Fruit fly (Drosophila melanogaster): Measurements from ENCODE around the gene RhoU.

Gene RhoU

dm6 chrX:10067528-10067927 lies 18.8 kb upstream of the RhoU start (continued):
- peak; percentile 3 for TF ChIP-seq odd (GFP tag; optimal IDR thresholded peaks at IDR 0.05)
- TF ChIP-seq CG30403 (GFP tag; optimal IDR thresholded peaks at IDR 0.05), result peak; percentile 33
- 0 out of 2 replicates have a peak, but pooled peaks have one; percentile 22 for TF ChIP-seq E2f1 (GFP tag; IDR thresholded peaks at IDR 0.05)
- TF ChIP-seq pfk (GFP tag; optimal IDR thresholded peaks at IDR 0.05), result no peak
- TF ChIP-seq Ssrp (tag; optimal IDR thresholded peaks at IDR 0.05), result peak; percentile 44
- peak; percentile 57 for TF ChIP-seq Drgx (GFP tag; IDR thresholded peaks at IDR 0.05)
- no peak for TF ChIP-seq Ets97D (GFP tag; optimal IDR thresholded peaks at IDR 0.05)
- peak; percentile 15 for TF ChIP-seq CG8089 (GFP tag; optimal IDR thresholded peaks at IDR 0.05)
- TF ChIP-seq Dp (GFP tag; optimal IDR thresholded peaks at IDR 0.05), result no peak
- TF ChIP-seq TFAM (GFP tag; optimal IDR thresholded peaks at IDR 0.05), result no peak
- TF ChIP-seq psq (GFP tag; optimal IDR thresholded peaks at IDR 0.05), result no peak
- TF ChIP-seq stc (GFP tag; IDR thresholded peaks at IDR 0.05), result peak; percentile 59; the same call in 1 of the 2 replicates
- TF ChIP-seq Dip3 (GFP tag; optimal IDR thresholded peaks at IDR 0.05), result no peak
- peak; percentile 60 for TF ChIP-seq ems (GFP tag; optimal IDR thresholded peaks at IDR 0.05)
- TF ChIP-seq CG8359 (GFP tag; optimal IDR thresholded peaks at IDR 0.05; ENCODE audit: borderline replicate concordance), result no peak
- no peak for TF ChIP-seq CG3995 (GFP tag; optimal IDR thresholded peaks at IDR 0.05)
- TF ChIP-seq CG9932 (GFP tag; IDR thresholded peaks at IDR 0.05), result 0 out of 2 replicates have a peak, but pooled peaks have one; percentile 38
- no peak for TF ChIP-seq CG5180 (GFP tag; optimal IDR thresholded peaks at IDR 0.05)
- peak; percentile 14 for TF ChIP-seq CG10654 (GFP tag; optimal IDR thresholded peaks at IDR 0.05)
- no peak for TF ChIP-seq MESR4 (GFP tag; optimal IDR thresholded peaks at IDR 0.05)
- TF ChIP-seq eyg (GFP tag; optimal IDR thresholded peaks at IDR 0.05), result no peak
- TF ChIP-seq Fer3 (tag; optimal IDR thresholded peaks at IDR 0.05), result peak; percentile 36
- peak; percentile 44; the same call in 1 of the 2 replicates for TF ChIP-seq ttk (GFP tag; IDR thresholded peaks at IDR 0.05)
- peak; percentile 45 for TF ChIP-seq CG9609 (GFP tag; optimal IDR thresholded peaks at IDR 0.05)
- TF ChIP-seq CG2116 (GFP tag; optimal IDR thresholded peaks at IDR 0.05), result no peak
- no peak for TF ChIP-seq CG8944 (GFP tag; optimal IDR thresholded peaks at IDR 0.05)
- no peak for TF ChIP-seq sr (GFP tag; IDR thresholded peaks at IDR 0.05)
- no peak for TF ChIP-seq CG14965 (GFP tag; optimal IDR thresholded peaks at IDR 0.05; ENCODE audit: borderline replicate concordance)
- TF ChIP-seq sens (GFP tag), result peak; percentile 89
- no peak for TF ChIP-seq CG12744 (GFP tag; optimal IDR thresholded peaks at IDR 0.05)
- TF ChIP-seq H15 (GFP tag; IDR thresholded peaks at IDR 0.05), result 0 out of 3 replicates have a peak, but pooled peaks have one; percentile 27
- no peak for TF ChIP-seq CG2889 (GFP tag; IDR thresholded peaks at IDR 0.05)
- TF ChIP-seq Mes4 (GFP tag; optimal IDR thresholded peaks at IDR 0.05), result no peak
- no peak for TF ChIP-seq cato (GFP tag; optimal IDR thresholded peaks at IDR 0.05; ENCODE audit: borderline replicate concordance)
- TF ChIP-seq CG17359 (tag; optimal IDR thresholded peaks at IDR 0.05), result peak; percentile 49
- TF ChIP-seq btn (GFP tag; optimal IDR thresholded peaks at IDR 0.05), result no peak
- TF ChIP-seq CG15269 (tag; optimal IDR thresholded peaks at IDR 0.05), result peak; percentile 44
- TF ChIP-seq Bgb (GFP tag; IDR thresholded peaks at IDR 0.05; ENCODE audit: partially characterized antibody), result no peak
- peak; percentile 18 for TF ChIP-seq pnt (GFP tag; optimal IDR thresholded peaks at IDR 0.05)
- TF ChIP-seq Trl (optimal IDR thresholded peaks at IDR 0.05), result no peak
- peak; percentile 28 for TF ChIP-seq Trl (GFP tag; optimal IDR thresholded peaks at IDR 0.05)
- no peak for TF ChIP-seq CG1602 (GFP tag; optimal IDR thresholded peaks at IDR 0.05)
- TF ChIP-seq CG17361 (GFP tag; IDR thresholded peaks at IDR 0.05), result no peak
- TF ChIP-seq CG3065 (GFP tag; optimal IDR thresholded peaks at IDR 0.05), result no peak
- TF ChIP-seq CG16863 (GFP tag; optimal IDR thresholded peaks at IDR 0.05), result peak; percentile 40
- no peak for TF ChIP-seq nerfin-2 (GFP tag; IDR thresholded peaks at IDR 0.05; ENCODE audit: partially characterized antibody)
- no peak for TF ChIP-seq CG7745 (tag; optimal IDR thresholded peaks at IDR 0.05)
- no peak for TF ChIP-seq Usf (GFP tag; optimal IDR thresholded peaks at IDR 0.05)
- peak; percentile 70 for TF ChIP-seq row (GFP tag; IDR thresholded peaks at IDR 0.05)
- no peak for TF ChIP-seq CG11085 (GFP tag; IDR thresholded peaks at IDR 0.05)
- no peak for TF ChIP-seq CG42726 (GFP tag; IDR thresholded peaks at IDR 0.05; ENCODE audit: partially characterized antibody)
- TF ChIP-seq Hey (tag; optimal IDR thresholded peaks at IDR 0.05), result no peak

All from whole organism, embryonic.